Worm (Caenorhabditis elegans): Measurements from ENCODE around the gene plr-1.

Gene plr-1

ce11 chrIII:11474674-11475306 is 18.1 kb downstream of the plr-1 start:
- TF ChIP-seq lim-7 (GFP tag; IDR thresholded peaks at IDR 0.05) (no peak), aha-1 (tag) (peak; percentile 87), cey-2 (tag; optimal IDR thresholded peaks at IDR 0.05; ENCODE audit: borderline replicate concordance, insufficient read depth) (no peak), set-16 (GFP tag; IDR thresholded peaks at IDR 0.05) (peak; percentile 85), pha-4 (GFP tag; IDR thresholded peaks at IDR 0.05) (peak; percentile 33; the same call in 1 of the 2 replicates), pha-4 (tag; optimal IDR thresholded peaks at IDR 0.05) (no peak), snpc-1.2 (GFP tag; IDR thresholded peaks at IDR 0.05) (no peak)

ce11 chrIII:11477307-11477706 is 20.6 kb downstream of the plr-1 start:
- TF ChIP-seq nhr-76 (tag; optimal IDR thresholded peaks at IDR 0.05) (no peak), nhr-6 (tag; optimal IDR thresholded peaks at IDR 0.05) (no peak), arid-1 (GFP tag; conservative IDR thresholded peaks at IDR 0.05) (no peak), lin-38 (GFP tag; IDR thresholded peaks at IDR 0.05) (peak; percentile 49), mxl-3 (GFP tag; optimal IDR thresholded peaks at IDR 0.05) (no peak), set-16 (GFP tag; IDR thresholded peaks at IDR 0.05) (peak; percentile 90)

- TF ChIP-seq lin-15B (tag; optimal IDR thresholded peaks at IDR 0.05) (no peak), ceh-82 (tag; optimal IDR thresholded peaks at IDR 0.05) (no peak), mxl-2 (GFP tag; conservative IDR thresholded peaks at IDR 0.05) (no peak), ztf-11 (tag; optimal IDR thresholded peaks at IDR 0.05) (no peak), mdl-1 (tag; optimal IDR thresholded peaks at IDR 0.05) (no peak), mxl-3 (GFP tag; optimal IDR thresholded peaks at IDR 0.05) (peak; percentile 46), dmd-8 (GFP tag; IDR thresholded peaks at IDR 0.05) (no peak), lsy-2 (tag; optimal IDR thresholded peaks at IDR 0.05) (no peak), hmg-1.1 (GFP tag; IDR thresholded peaks at IDR 0.05) (no peak), lir-3 (tag; optimal IDR thresholded peaks at IDR 0.05) (no peak), dmd-9 (GFP tag; IDR thresholded peaks at IDR 0.05) (no peak), unc-39 (tag; optimal IDR thresholded peaks at IDR 0.05) (no peak), egl-43 (GFP tag; IDR thresholded peaks at IDR 0.05) (0 out of 2 replicates have a peak, but pooled peaks have one; percentile 4), set-16 (GFP tag; IDR thresholded peaks at IDR 0.05) (0 out of 2 replicates have a peak, but pooled peaks have one; percentile 22), Y105C5A.15 (GFP tag; IDR thresholded peaks at IDR 0.05) (no peak), R02D3.7 (tag; optimal IDR thresholded peaks at IDR 0.05) (no peak), nhr-42 (GFP tag; IDR thresholded peaks at IDR 0.05) (0 out of 2 replicates have a peak, but pooled peaks have one; percentile 35), unc-62 (GFP tag; optimal IDR thresholded peaks at IDR 0.05 in 1 of 2) (peak in 1 of 2 experiments; percentile 26), unc-62 (tag; optimal IDR thresholded peaks at IDR 0.05) (no peak), nhr-102 (tag; optimal IDR thresholded peaks at IDR 0.05) (no peak), pha-4 (GFP tag; IDR thresholded peaks at IDR 0.05) (no peak), pha-4 (tag; optimal IDR thresholded peaks at IDR 0.05) (no peak), ceh-44 (GFP tag; IDR thresholded peaks at IDR 0.05) (0 out of 2 replicates have a peak, but pooled peaks have one; percentile 4), nhr-111 (GFP tag; optimal IDR thresholded peaks at IDR 0.05) (no peak), lin-1 (GFP tag; IDR thresholded peaks at IDR 0.05) (no peak), zag-1 (tag; optimal IDR thresholded peaks at IDR 0.05) (no peak), nhr-25 (tag; optimal IDR thresholded peaks at IDR 0.05; ENCODE audit: borderline replicate concordance, insufficient read depth) (peak; percentile 42), lin-38 (GFP tag; IDR thresholded peaks at IDR 0.05) (no peak), dpl-1 (GFP tag; optimal IDR thresholded peaks at IDR 0.05) (no peak)
Observed at ce11 chrIII:11478468-11479363, 22.0 kb downstream of the plr-1 start.
